Fruit fly (Drosophila melanogaster) whole organism, embryonic: ENCODE results near the gene CG2059.

ENCODE experiments used
- Abd-B ChIP-seq: fragments of 200-800 bp; sonication (Bioruptor generic); optimal IDR thresholded peaks from 2 replicates; lab custom pipeline; 2018; ENCODE audit warnings: missing biosample characterization, mild to moderate bottlenecking, missing genetic modification characterization, moderate library complexity
- Ada2b ChIP-seq: fragments of 200-800 bp; sonication (Bioruptor generic); IDR thresholded peaks from 2 replicates; pipeline ENCODE4 v1.3.6; 2022; ENCODE audit warnings: missing biosample characterization, missing genetic modification characterization
- Awh ChIP-seq: fragments of 200-800 bp; sonication (Bioruptor generic); IDR thresholded peaks from 2 replicates; pipeline ENCODE4, ENCODE4 v1.3.6; 2022; ENCODE audit warnings: missing biosample characterization, missing genetic modification characterization
- B-H1 ChIP-seq: fragments of 200-800 bp; sonication (Bioruptor generic); IDR thresholded peaks from 3 replicates; pipeline ENCODE4 v1.3.6; 2022; ENCODE audit warnings: missing biosample characterization, missing genetic modification characterization
- Bgb ChIP-seq: fragments of 200-800 bp; sonication (Bioruptor generic); IDR thresholded peaks from 2 replicates; pipeline ENCODE4 v1.3.6; 2022; ENCODE audit warnings: missing biosample characterization, missing genetic modification characterization; ENCODE audit not compliant: partially characterized antibody
- CG10147 ChIP-seq: fragments of 200-800 bp; sonication (Bioruptor generic); optimal IDR thresholded peaks from 2 replicates; lab custom pipeline; 2019; ENCODE audit warnings: missing biosample characterization, mild to moderate bottlenecking, missing genetic modification characterization, moderate library complexity
- CG10366 ChIP-seq: fragments of 200-800 bp; sonication (Bioruptor generic); IDR thresholded peaks from 2 replicates; pipeline ENCODE4 v1.3.6; 2022; ENCODE audit warnings: missing biosample characterization, missing genetic modification characterization
- CG10959 ChIP-seq: fragments of 200-800 bp; sonication (Bioruptor generic); IDR thresholded peaks from 2 replicates; pipeline ENCODE4 v1.3.6; 2022; ENCODE audit warnings: missing biosample characterization, missing genetic modification characterization
- CG11093 ChIP-seq: fragments of 200-800 bp; sonication (Bioruptor generic); IDR thresholded peaks from 3 replicates; pipeline ENCODE4 v1.3.6; 2022; ENCODE audit warnings: missing biosample characterization, missing genetic modification characterization
- CG11398 ChIP-seq: fragments of 200-800 bp; sonication (Bioruptor generic); optimal IDR thresholded peaks from 2 replicates; lab custom pipeline; 2016; ENCODE audit warnings: missing biosample characterization, missing genetic modification characterization
- CG11456 ChIP-seq: fragments of 200-800 bp; sonication (Bioruptor generic); IDR thresholded peaks from 3 replicates; pipeline ENCODE4 v1.3.6; 2022; ENCODE audit warnings: missing biosample characterization, missing genetic modification characterization
- CG12236 ChIP-seq: fragments of 200-800 bp; sonication (Bioruptor generic); optimal IDR thresholded peaks from 2 replicates; lab custom pipeline; 2016; ENCODE audit warnings: missing biosample characterization, missing genetic modification characterization
- CG12769 ChIP-seq: fragments of 200-800 bp; sonication (Bioruptor generic); optimal IDR thresholded peaks from 2 replicates; lab custom pipeline; 2019; ENCODE audit warnings: missing biosample characterization, mild to moderate bottlenecking, missing genetic modification characterization, moderate library complexity
- CG15073 ChIP-seq: fragments of 200-800 bp; sonication (Bioruptor generic); optimal IDR thresholded peaks from 2 replicates; lab custom pipeline; 2016; ENCODE audit warnings: missing biosample characterization, missing genetic modification characterization
- CG16863 ChIP-seq: fragments of 200-800 bp; sonication (Bioruptor generic); optimal IDR thresholded peaks from 3 replicates; lab custom pipeline; 2016; ENCODE audit warnings: missing biosample characterization, missing genetic modification characterization
- CG17612 ChIP-seq: fragments of 200-800 bp; sonication (Bioruptor generic); IDR thresholded peaks from 2 replicates; pipeline ENCODE4 v1.3.6; 2022; ENCODE audit warnings: missing biosample characterization, missing genetic modification characterization
- CG2116 ChIP-seq: fragments of 200-800 bp; sonication (Bioruptor generic); optimal IDR thresholded peaks from 3 replicates; lab custom pipeline; 2018; ENCODE audit warnings: missing biosample characterization, mild to moderate bottlenecking, missing genetic modification characterization
- CG30020 ChIP-seq: fragments of 200-800 bp; optimal IDR thresholded peaks from 2 replicates; lab custom pipeline; 2019; ENCODE audit warnings: missing biosample characterization, mild to moderate bottlenecking, missing genetic modification characterization, moderate library complexity
- CG31224 ChIP-seq: fragments of 200-800 bp; sonication (Bioruptor generic); IDR thresholded peaks from 2 replicates; pipeline ENCODE4 v1.3.6; 2022; ENCODE audit warnings: missing biosample characterization, missing genetic modification characterization
- CG34224 ChIP-seq: fragments of 200-800 bp; sonication (Bioruptor generic); IDR thresholded peaks from 3 replicates; pipeline ENCODE4 v1.3.6; 2022; ENCODE audit warnings: missing biosample characterization, missing genetic modification characterization; ENCODE audit not compliant: partially characterized antibody
- CG5180 ChIP-seq: fragments of 200-800 bp; sonication (Bioruptor generic); optimal IDR thresholded peaks from 3 replicates; lab custom pipeline; 2017; ENCODE audit warnings: missing biosample characterization, missing genetic modification characterization, mild to moderate bottlenecking, moderate library complexity, missing genetic modification reagents
- CG6654 ChIP-seq: fragments of 200-800 bp; sonication (Bioruptor generic); optimal IDR thresholded peaks from 2 replicates; lab custom pipeline; 2017; ENCODE audit warnings: missing biosample characterization, mild to moderate bottlenecking, missing genetic modification characterization
- CG7357 ChIP-seq: fragments of 200-800 bp; sonication (Bioruptor generic); IDR thresholded peaks from 3 replicates; pipeline ENCODE4 v1.3.6; 2022; ENCODE audit warnings: missing biosample characterization, missing genetic modification characterization
- CG7839 ChIP-seq: fragments of 200-800 bp; sonication (Bioruptor generic); optimal IDR thresholded peaks from 3 replicates; lab custom pipeline; 2018; ENCODE audit warnings: missing biosample characterization, mild to moderate bottlenecking, missing genetic modification characterization, moderate library complexity
- CG8281 ChIP-seq: fragments of 200-800 bp; sonication (Bioruptor generic); optimal IDR thresholded peaks from 2 replicates; lab custom pipeline; 2018; ENCODE audit warnings: missing biosample characterization, mild to moderate bottlenecking, missing genetic modification characterization, moderate library complexity
- Eip74EF ChIP-seq, 2 experiments: fragments of 200-800 bp in 1 of 2; fragments of >200 bp in 1 of 2; sonication (Bioruptor generic) in 1 of 2; optimal IDR thresholded peaks; 2 replicates each; lab custom pipeline; 2017 to 2019; ENCODE audit warnings: missing biosample characterization in 2 of 2, missing genetic modification characterization in 2 of 2, mild to moderate bottlenecking in 1 of 2, moderate library complexity in 1 of 2
- HmgD ChIP-seq: fragments of 200-800 bp; sonication (Bioruptor generic); optimal IDR thresholded peaks from 3 replicates; lab custom pipeline; 2016; ENCODE audit warnings: missing biosample characterization, missing genetic modification characterization
- Lim3 ChIP-seq: fragments of 200-800 bp; sonication (Bioruptor generic); IDR thresholded peaks from 2 replicates; pipeline ENCODE4 v1.3.6; 2022; ENCODE audit warnings: missing biosample characterization, missing genetic modification characterization
- Lpt ChIP-seq: fragments of >200 bp; optimal IDR thresholded peaks from 2 replicates; lab custom pipeline; 2018; ENCODE audit warnings: missing biosample characterization, missing genetic modification characterization
- Nf-YC ChIP-seq: fragments of 200-800 bp; optimal IDR thresholded peaks from 3 replicates; lab custom pipeline; 2019; ENCODE audit warnings: missing biosample characterization, mild to moderate bottlenecking, missing genetic modification characterization, moderate library complexity
- Ptx1 ChIP-seq: fragments of 200-800 bp; sonication (Bioruptor generic); IDR thresholded peaks from 2 replicates; pipeline ENCODE4 v1.3.6; 2022; ENCODE audit warnings: missing biosample characterization, missing genetic modification characterization
- Trl ChIP-seq, 3 experiments: fragments of >200 bp in 2 of 3; fragments of 200-800 bp in 1 of 3; sonication (Bioruptor generic) in 1 of 3; optimal IDR thresholded peaks; 2 replicates in 1 of 3; 3 replicates in 2 of 3; lab custom pipeline; 2016 to 2017; ENCODE audit warnings: missing biosample characterization in 1 of 3, missing genetic modification characterization in 1 of 3
- ash1 ChIP-seq: fragments of 200-800 bp; sonication (Bioruptor generic); optimal IDR thresholded peaks from 2 replicates; lab custom pipeline; 2018; ENCODE audit warnings: missing biosample characterization, mild to moderate bottlenecking, missing genetic modification characterization
- cad ChIP-seq: fragments of >200 bp; optimal IDR thresholded peaks from 2 replicates; lab custom pipeline; 2017; ENCODE audit warnings: missing biosample characterization, missing genetic modification characterization
- dati ChIP-seq: fragments of 200-800 bp; sonication (Bioruptor generic); IDR thresholded peaks from 2 replicates; pipeline ENCODE4 v1.3.6; 2022; ENCODE audit warnings: missing biosample characterization, missing genetic modification characterization
- dmrt11E ChIP-seq: fragments of 200-800 bp; sonication (Bioruptor generic); optimal IDR thresholded peaks from 3 replicates; lab custom pipeline; 2018; ENCODE audit warnings: missing biosample characterization, mild to moderate bottlenecking, missing genetic modification characterization, moderate library complexity
- dpn ChIP-seq, 2 experiments: fragments of 200-800 bp; sonication (Bioruptor generic); optimal IDR thresholded peaks; 3 replicates each; lab custom pipeline; 2016; ENCODE audit warnings: missing biosample characterization in 2 of 2, missing genetic modification characterization in 2 of 2
- ems ChIP-seq: fragments of 200-800 bp; sonication (Bioruptor generic); optimal IDR thresholded peaks from 3 replicates; lab custom pipeline; 2016; ENCODE audit warnings: missing biosample characterization, missing genetic modification characterization
- ftz-f1 ChIP-seq: fragments of 200-800 bp; sonication (Bioruptor generic); optimal IDR thresholded peaks from 2 replicates; lab custom pipeline; 2016; ENCODE audit warnings: missing biosample characterization, missing genetic modification characterization
- grau ChIP-seq: fragments of 200-800 bp; optimal IDR thresholded peaks from 3 replicates; lab custom pipeline; 2019; ENCODE audit warnings: missing biosample characterization, mild to moderate bottlenecking, missing genetic modification characterization, moderate library complexity
- gro ChIP-seq: fragments of 200-800 bp; sonication (Bioruptor generic); optimal IDR thresholded peaks from 2 replicates; lab custom pipeline; 2016; ENCODE audit warnings: missing biosample characterization, missing genetic modification characterization
- gsb-n ChIP-seq: fragments of 200-800 bp; sonication (Bioruptor generic); optimal IDR thresholded peaks from 3 replicates; lab custom pipeline; 2018; ENCODE audit warnings: missing biosample characterization, mild to moderate bottlenecking, missing genetic modification characterization
- knrl ChIP-seq: fragments of 200-800 bp; sonication (Bioruptor generic); IDR thresholded peaks from 3 replicates; pipeline ENCODE4 v1.3.6; 2022; ENCODE audit warnings: missing biosample characterization, missing genetic modification characterization; ENCODE audit not compliant: partially characterized antibody
- oc ChIP-seq: fragments of 200-800 bp; sonication (Bioruptor generic); optimal IDR thresholded peaks from 2 replicates; lab custom pipeline; 2018; ENCODE audit warnings: missing biosample characterization, mild to moderate bottlenecking, missing genetic modification characterization, moderate library complexity
- pho ChIP-seq: fragments of 200-800 bp; sonication (Bioruptor generic); optimal IDR thresholded peaks from 2 replicates; lab custom pipeline; 2016; ENCODE audit warnings: missing biosample characterization, missing genetic modification characterization
- phol ChIP-seq: fragments of 200-800 bp; sonication (Bioruptor generic); optimal IDR thresholded peaks from 3 replicates; lab custom pipeline; 2018; ENCODE audit warnings: missing biosample characterization, mild to moderate bottlenecking, missing genetic modification characterization, moderate library complexity
- psq ChIP-seq: fragments of 200-800 bp; sonication (Bioruptor generic); optimal IDR thresholded peaks from 2 replicates; lab custom pipeline; 2017; ENCODE audit warnings: missing biosample characterization, missing genetic modification characterization
- run ChIP-seq: fragments of 200-800 bp; sonication (Bioruptor generic); optimal IDR thresholded peaks from 3 replicates; lab custom pipeline; 2018; ENCODE audit warnings: missing biosample characterization, mild to moderate bottlenecking, missing genetic modification characterization
- usp ChIP-seq: fragments of >200 bp; optimal IDR thresholded peaks from 2 replicates; lab custom pipeline; 2017; ENCODE audit warnings: missing biosample characterization, missing genetic modification characterization
- vvl ChIP-seq: fragments of 200-800 bp; sonication (Bioruptor generic); IDR thresholded peaks from 2 replicates; pipeline ENCODE4 v1.3.6; 2022; ENCODE audit warnings: missing biosample characterization, missing genetic modification characterization
- zf30C ChIP-seq: fragments of 200-800 bp; sonication (Bioruptor generic); optimal IDR thresholded peaks from 3 replicates; lab custom pipeline; 2018; ENCODE audit warnings: missing biosample characterization, mild to moderate bottlenecking, missing genetic modification characterization

CG2059 gene

DNA sequence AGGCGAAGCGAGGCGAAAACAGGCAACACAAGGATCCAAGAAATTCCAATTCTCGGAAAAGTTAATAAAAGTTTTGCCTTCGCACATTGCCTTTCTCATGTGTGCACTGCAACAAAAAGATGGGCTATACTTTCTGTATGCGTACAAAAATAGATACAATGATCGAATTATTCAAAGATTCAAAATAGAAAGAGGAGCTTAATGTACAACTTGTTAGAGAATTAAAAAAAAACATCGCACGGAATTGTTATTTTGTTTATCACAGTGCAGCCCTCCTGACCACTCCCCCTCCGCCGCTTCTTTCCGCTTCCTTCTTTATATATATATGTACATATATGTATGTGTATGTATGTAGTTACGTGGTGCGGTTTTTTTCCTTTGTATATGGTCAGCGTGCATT lies 16.2 kb downstream of the CG2059 start (continued):
- TF ChIP-seq CG11456 (no peak), dmrt11E (tag; lab: Kevin White, UChicago) (peak; percentile 62), dpn (GFP tag; optimal IDR thresholded peaks at IDR 0.05; lab: Kevin White, UChicago) (peak in 1 of 2 experiments; percentile 15), grau (no peak), B-H1 (no peak; the same call in 2 of the 3 replicates), CG31224 (GFP tag; lab: Robert Waterston, UW) (no peak), CG11398 (GFP tag; lab: Kevin White, UChicago) (no peak), Eip74EF (GFP tag; optimal IDR thresholded peaks at IDR 0.05; lab: Kevin White, UChicago) (peak in 1 of 2 experiments; percentile 9), CG7357 (no peak), phol (tag; lab: Kevin White, UChicago) (peak; percentile 55), CG17612 (GFP tag; lab: Robert Waterston, UW) (no peak), Lim3 (GFP tag; lab: Robert Waterston, UW) (no peak), CG2116 (GFP tag; lab: Kevin White, UChicago) (no peak), cad (GFP tag; lab: Kevin White, UChicago) (no peak), CG30020 (tag; lab: Kevin White, UChicago) (no peak), CG12769 (tag; lab: Kevin White, UChicago) (no peak), CG10959 (peak; percentile 51), zf30C (GFP tag; lab: Kevin White, UChicago) (peak; percentile 16), Trl (optimal IDR thresholded peaks at IDR 0.05; lab: Kevin White, UChicago) (no peak), Trl (GFP tag; optimal IDR thresholded peaks at IDR 0.05; lab: Kevin White, UChicago) (no peak), CG10147 (GFP tag; lab: Kevin White, UChicago) (no peak), run (no peak), gro (GFP tag; lab: Kevin White, UChicago) (no peak), gsb-n (peak; percentile 14), oc (tag; lab: Kevin White, UChicago) (no peak), Bgb (no peak), CG8281 (tag; lab: Kevin White, UChicago) (no peak), ftz-f1 (GFP tag; lab: Kevin White, UChicago) (no peak), knrl (no peak), Awh (GFP tag; lab: Robert Waterston, UW) (no peak), CG11093 (GFP tag; lab: Robert Waterston, UW) (0 out of 3 replicates have a peak, but pooled peaks have one; percentile 36), CG16863 (GFP tag; lab: Kevin White, UChicago) (no peak), Ptx1 (GFP tag; lab: Robert Waterston, UW) (peak; percentile 42; the same call in 1 of the 2 replicates), CG6654 (GFP tag; lab: Kevin White, UChicago) (no peak), usp (no peak), ash1 (GFP tag; lab: Kevin White, UChicago) (no peak), CG12236 (GFP tag; lab: Kevin White, UChicago) (no peak), CG7839 (tag; lab: Kevin White, UChicago) (peak; percentile 28), dati (GFP tag; lab: Robert Waterston, UW) (no peak), Nf-YC (tag; lab: Kevin White, UChicago) (no peak), CG15073 (GFP tag; lab: Kevin White, UChicago) (no peak), Ada2b (GFP tag; lab: Robert Waterston, UW) (no peak; the same call in 1 of the 2 replicates), HmgD (GFP tag; lab: Kevin White, UChicago) (no peak), CG10366 (GFP tag; lab: Robert Waterston, UW) (peak; percentile 29; the same call in 1 of the 2 replicates), vvl (GFP tag; lab: Robert Waterston, UW) (peak; percentile 51), Lpt (GFP tag; lab: Kevin White, UChicago) (no peak), CG5180 (GFP tag; lab: Kevin White, UChicago) (no peak), ems (GFP tag; lab: Kevin White, UChicago) (no peak), pho (GFP tag; lab: Kevin White, UChicago) (no peak), CG34224 (GFP tag; lab: Robert Waterston, UW) (no peak), Abd-B (GFP tag; lab: Kevin White, UChicago) (no peak), psq (no peak)
